Worm (Caenorhabditis elegans): ENCODE data around the gene fig-1.

Gene fig-1

ce11 chrV:10940571-10940991 lies 40.4 kb downstream of the fig-1 start (continued):
- TF ChIP-seq aptf-2 (GFP tag; conservative IDR thresholded peaks at IDR 0.05) = no peak
- no peak for TF ChIP-seq dpl-1 (GFP tag; optimal IDR thresholded peaks at IDR 0.05)
- peak; percentile 94 for TF ChIP-seq atf-7 (tag; optimal IDR thresholded peaks at IDR 0.05)
- TF ChIP-seq egrh-3 (GFP tag; IDR thresholded peaks at IDR 0.05) = no peak
- TF ChIP-seq nhr-90 (tag; optimal IDR thresholded peaks at IDR 0.05) = peak; percentile 57
- TF ChIP-seq ceh-58 (GFP tag; IDR thresholded peaks at IDR 0.05) = no peak
- no peak for TF ChIP-seq F10E7.11 (tag; optimal IDR thresholded peaks at IDR 0.05)
- no peak for TF ChIP-seq F57C9.4 (tag; optimal IDR thresholded peaks at IDR 0.05)
- peak; percentile 31; the same call in 1 of the 2 replicates for TF ChIP-seq pbrm-1 (GFP tag; IDR thresholded peaks at IDR 0.05)
- TF ChIP-seq ceh-27 (GFP tag; optimal IDR thresholded peaks at IDR 0.05) = peak; percentile 52
- TF ChIP-seq Y79H2A.3 (GFP tag; conservative IDR thresholded peaks at IDR 0.05) = no peak
- peak in 1 of 2 experiments; percentile 53 for TF ChIP-seq let-607 (tag; optimal IDR thresholded peaks at IDR 0.05)
- peak; percentile 8; the same call in 1 of the 2 replicates for TF ChIP-seq mcd-1 (GFP tag; IDR thresholded peaks at IDR 0.05)
- TF ChIP-seq tbp1 (GFP tag; optimal IDR thresholded peaks at IDR 0.05) = peak; percentile 4
- TF ChIP-seq B0035.1 (tag; optimal IDR thresholded peaks at IDR 0.05) = no peak
- TF ChIP-seq ceh-91 (GFP tag; IDR thresholded peaks at IDR 0.05) = no peak
- TF ChIP-seq hlh-26 (GFP tag; conservative IDR thresholded peaks at IDR 0.05) = no peak

ce11 chrV:10939990-10940570 lies 40.9 kb downstream of the fig-1 start:
- no peak for TF ChIP-seq F49E8.2 (tag; optimal IDR thresholded peaks at IDR 0.05; ENCODE audit: insufficient read depth)
- no peak for TF ChIP-seq ama-1 (optimal IDR thresholded peaks at IDR 0.05)
- no peak for TF ChIP-seq ama-1 (GFP tag; optimal IDR thresholded peaks at IDR 0.05)
- TF ChIP-seq K11D2.4 (GFP tag; IDR thresholded peaks at IDR 0.05) = no peak
- no peak for TF ChIP-seq snpc-1.3 (tag; optimal IDR thresholded peaks at IDR 0.05; ENCODE audit: insufficient read depth)
- TF ChIP-seq tbx-9 (tag; optimal IDR thresholded peaks at IDR 0.05; ENCODE audit: borderline replicate concordance) = no peak
- TF ChIP-seq Y67H2A.10 (GFP tag; conservative IDR thresholded peaks at IDR 0.05) = no peak
- no peak for TF ChIP-seq hmg-20 (GFP tag; IDR thresholded peaks at IDR 0.05)
- no peak for TF ChIP-seq die-1 (tag; optimal IDR thresholded peaks at IDR 0.05)
- no peak for TF ChIP-seq nhr-120 (GFP tag; IDR thresholded peaks at IDR 0.05)
- TF ChIP-seq madf-8 (GFP tag; conservative IDR thresholded peaks at IDR 0.05) = no peak
- no peak for TF ChIP-seq ceh-40 (GFP tag; IDR thresholded peaks at IDR 0.05)
- TF ChIP-seq aptf-3 (GFP tag; IDR thresholded peaks at IDR 0.05) = no peak
- TF ChIP-seq dpff-1 (tag; optimal IDR thresholded peaks at IDR 0.05) = no peak
- no peak for TF ChIP-seq let-526 (GFP tag; IDR thresholded peaks at IDR 0.05)
- TF ChIP-seq nfyb-1 (GFP tag; IDR thresholded peaks at IDR 0.05) = no peak
- TF ChIP-seq ztf-6 (GFP tag; IDR thresholded peaks at IDR 0.05) = no peak
- no peak for TF ChIP-seq egl-18 (GFP tag; IDR thresholded peaks at IDR 0.05)
- TF ChIP-seq ccch-3 (GFP tag; optimal IDR thresholded peaks at IDR 0.05) = no peak
- TF ChIP-seq snpc-4 (GFP tag; optimal IDR thresholded peaks at IDR 0.05) = no peak
- no peak for TF ChIP-seq snpc-4 (tag; optimal IDR thresholded peaks at IDR 0.05)

- TF ChIP-seq B0336.3 (GFP tag; IDR thresholded peaks at IDR 0.05) (0 out of 2 replicates have a peak, but pooled peaks have one; percentile 19), chd-7 (tag; optimal IDR thresholded peaks at IDR 0.05) (peak; percentile 20), xnd-1 (tag; optimal IDR thresholded peaks at IDR 0.05) (no peak), ZK185.1 (tag; optimal IDR thresholded peaks at IDR 0.05; ENCODE audit: poor library complexity, severe bottlenecking) (peak; percentile 22), egl-44 (GFP tag; IDR thresholded peaks at IDR 0.05) (no peak), egl-18 (GFP tag; IDR thresholded peaks at IDR 0.05) (no peak), cebp-1 (GFP tag; IDR thresholded peaks at IDR 0.05) (peak; percentile 95), cebp-1 (tag; optimal IDR thresholded peaks at IDR 0.05) (peak; percentile 99), atf-7 (tag; optimal IDR thresholded peaks at IDR 0.05) (no peak), nhr-80 (tag; optimal IDR thresholded peaks at IDR 0.05) (peak; percentile 80)
Measured at ce11 chrV:10938739-10939138, 42.3 kb downstream of the fig-1 start, which contains the start of gene F17C11.11. F17C11.11 (minus strand) TSS chrV:10938817.
